Worm (Caenorhabditis elegans): Measurements from ENCODE around the gene rab-28.

The rab-28 gene

ce11 chrIV:9215824-9216223 lies 28.0 kb downstream of the rab-28 start:
- TF ChIP-seq unc-55 (GFP tag; optimal IDR thresholded peaks at IDR 0.05), result peak; percentile 24
- no peak for TF ChIP-seq dmd-4 (tag; optimal IDR thresholded peaks at IDR 0.05)

DNA sequence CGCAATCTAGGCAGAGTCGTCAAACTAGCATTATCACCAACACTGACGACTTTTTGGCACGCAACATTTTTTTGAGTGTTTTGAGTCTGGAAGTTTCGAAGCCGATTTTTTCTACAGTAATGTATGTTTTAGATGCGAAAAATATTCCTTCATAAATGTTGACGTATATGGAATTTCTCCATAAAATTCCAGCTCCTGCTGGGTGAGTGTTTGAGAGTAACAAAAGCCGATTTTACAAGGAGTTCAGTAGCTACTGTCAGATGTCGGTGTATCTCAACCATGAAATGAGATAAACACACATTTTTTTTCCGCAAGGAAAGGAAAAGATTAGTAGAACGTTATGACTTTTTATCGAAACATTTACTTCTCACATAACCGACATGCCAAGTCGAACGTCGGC lies 29.0 kb downstream of the rab-28 start:
- TF ChIP-seq F13H6.1 (tag; optimal IDR thresholded peaks at IDR 0.05), result no peak
- TF ChIP-seq Y55F3AM.14 (GFP tag; optimal IDR thresholded peaks at IDR 0.05), result no peak
- TF ChIP-seq C34F6.9 (tag; optimal IDR thresholded peaks at IDR 0.05), result no peak
- no peak for TF ChIP-seq elt-1 (tag; optimal IDR thresholded peaks at IDR 0.05)
- TF ChIP-seq aly-2 (tag; optimal IDR thresholded peaks at IDR 0.05), result no peak
- TF ChIP-seq egl-27 (tag; optimal IDR thresholded peaks at IDR 0.05), result no peak
- no peak for TF ChIP-seq nhr-129 (tag; optimal IDR thresholded peaks at IDR 0.05)
- no peak for TF ChIP-seq mab-5 (tag; optimal IDR thresholded peaks at IDR 0.05)
- no peak for TF ChIP-seq lin-11 (tag; optimal IDR thresholded peaks at IDR 0.05)
- no peak for TF ChIP-seq snpc-4 (tag; optimal IDR thresholded peaks at IDR 0.05)
- TF ChIP-seq gmeb-1 (tag; optimal IDR thresholded peaks at IDR 0.05), result no peak
- TF ChIP-seq ztf-11 (tag; optimal IDR thresholded peaks at IDR 0.05), result no peak
- TF ChIP-seq peb-1 (tag; optimal IDR thresholded peaks at IDR 0.05), result no peak
- no peak for TF ChIP-seq dmd-4 (tag; optimal IDR thresholded peaks at IDR 0.05)
- TF ChIP-seq unc-62 (GFP tag; optimal IDR thresholded peaks at IDR 0.05), result no peak
- TF ChIP-seq nhr-10 (tag; optimal IDR thresholded peaks at IDR 0.05), result no peak
- TF ChIP-seq ama-1 (optimal IDR thresholded peaks at IDR 0.05), result no peak

DNA sequence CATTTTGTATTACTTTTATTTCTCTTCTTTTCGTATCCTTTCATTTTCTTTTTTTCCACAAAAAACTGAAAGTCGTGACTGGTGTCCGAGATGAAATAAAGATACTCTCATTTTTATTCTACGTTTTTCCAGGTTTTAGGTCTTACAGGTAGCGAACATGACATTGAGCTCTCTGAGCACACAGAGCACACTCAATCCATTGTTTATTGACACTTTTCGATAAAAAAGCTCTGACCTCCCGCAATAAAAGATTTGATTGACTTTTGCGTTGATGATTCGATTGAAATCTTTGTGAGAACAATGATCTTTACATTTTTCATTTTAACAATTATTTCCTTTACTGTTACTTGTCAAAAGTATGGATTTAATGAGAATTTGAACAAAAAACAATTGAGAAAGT lies 31.7 kb downstream of the rab-28 start, which contains the start of gene C46C2.6:
Gene C46C2.6, plus strand, starts transcription at position 301 of the 400 bp plus-strand sequence.
- no peak for TF ChIP-seq peb-1 (tag; optimal IDR thresholded peaks at IDR 0.05)
- peak; percentile 10 for TF ChIP-seq ztf-4 (tag; optimal IDR thresholded peaks at IDR 0.05)

DNA sequence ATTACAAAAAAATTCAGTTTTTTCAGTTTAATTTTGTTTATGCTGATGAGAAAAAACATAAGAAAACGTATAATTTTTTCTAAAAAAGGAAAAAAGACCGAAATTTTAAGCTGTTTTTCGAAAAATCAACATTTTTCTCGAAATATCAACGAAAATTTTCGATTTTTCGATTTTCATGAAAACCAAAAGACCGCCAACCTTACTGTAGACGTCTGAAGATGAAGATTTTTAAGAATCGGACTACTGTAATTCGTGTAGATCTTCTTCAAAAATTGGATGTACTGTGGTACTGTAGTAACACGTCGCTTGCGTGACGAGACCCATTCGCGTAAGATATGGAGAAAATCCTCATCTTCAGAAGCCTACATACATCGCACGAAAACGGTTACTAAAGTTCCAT lies 33.0 kb downstream of the rab-28 start:
- no peak for TF ChIP-seq ztf-4 (tag; optimal IDR thresholded peaks at IDR 0.05)
- no peak for TF ChIP-seq sma-3 (GFP tag; optimal IDR thresholded peaks at IDR 0.05)
- TF ChIP-seq nhr-12 (tag; optimal IDR thresholded peaks at IDR 0.05), result no peak
- TF ChIP-seq ztf-11 (tag; optimal IDR thresholded peaks at IDR 0.05), result no peak
- TF ChIP-seq nhr-77 (tag; optimal IDR thresholded peaks at IDR 0.05), result no peak
- TF ChIP-seq lsy-2 (tag; optimal IDR thresholded peaks at IDR 0.05), result no peak
- no peak for TF ChIP-seq ztf-1 (GFP tag; conservative IDR thresholded peaks at IDR 0.05)

- no peak for TF ChIP-seq R02D3.7 (tag; optimal IDR thresholded peaks at IDR 0.05)
- no peak for TF ChIP-seq ztf-4 (tag; optimal IDR thresholded peaks at IDR 0.05)
- no peak for TF ChIP-seq sma-9 (GFP tag; optimal IDR thresholded peaks at IDR 0.05)
- TF ChIP-seq sma-9 (tag; optimal IDR thresholded peaks at IDR 0.05), result no peak
- no peak for TF ChIP-seq lin-13 (GFP tag; optimal IDR thresholded peaks at IDR 0.05)
- no peak for TF ChIP-seq nhr-237 (tag; optimal IDR thresholded peaks at IDR 0.05)
- TF ChIP-seq ztf-1 (GFP tag; conservative IDR thresholded peaks at IDR 0.05), result no peak
- no peak for TF ChIP-seq Y55F3AM.14 (GFP tag; optimal IDR thresholded peaks at IDR 0.05)
- TF ChIP-seq ZK546.5 (tag; optimal IDR thresholded peaks at IDR 0.05), result no peak
- TF ChIP-seq zag-1 (tag; optimal IDR thresholded peaks at IDR 0.05), result no peak
Measured at ce11 chrIV:9199939-9200202, 43.9 kb downstream of the rab-28 start, which contains the start of gene wnk-1. wnk-1 (plus strand) TSS chrIV:9200103.

- TF ChIP-seq C34F6.9 (tag; optimal IDR thresholded peaks at IDR 0.05), result no peak
- no peak for TF ChIP-seq skn-1 (tag; optimal IDR thresholded peaks at IDR 0.05)
- TF ChIP-seq zag-1 (tag; optimal IDR thresholded peaks at IDR 0.05), result no peak
- TF ChIP-seq sma-3 (GFP tag; optimal IDR thresholded peaks at IDR 0.05), result no peak
- peak; percentile 24 for TF ChIP-seq fos-1 (tag; optimal IDR thresholded peaks at IDR 0.05)
- no peak for TF ChIP-seq elt-3 (tag; optimal IDR thresholded peaks at IDR 0.05)
- TF ChIP-seq nhr-25 (tag; optimal IDR thresholded peaks at IDR 0.05), result no peak
- TF ChIP-seq mbf-1 (tag; optimal IDR thresholded peaks at IDR 0.05), result no peak
- no peak for TF ChIP-seq nhr-12 (tag; optimal IDR thresholded peaks at IDR 0.05)
Measured at ce11 chrIV:9199148-9199938, 44.5 kb downstream of the rab-28 start.
